In genomic region chr3L:17012017-17012719, dm6 we compare ENCODE assay signal across 1 fruit fly cellular context.
TF ChIP-seq lines count a peak whose summit lies in the region.

CG3764 (minus strand) TSS chr3L:17012565.

TF ChIP-seq in whole organism, embryonic, 481 proteins besides CTCF, POLR2A, EP300 and RAD21 (continued from another document):
- TF ChIP-seq CG3163 (GFP tag; optimal IDR thresholded peaks at IDR 0.05; lab: Kevin White, UChicago) (peak; percentile 98), schlank (tag; optimal IDR thresholded peaks at IDR 0.05; lab: Kevin White, UChicago) (peak; percentile 78), CG2120 (GFP tag; optimal IDR thresholded peaks at IDR 0.05; lab: Kevin White, UChicago) (peak; percentile 42), Spps (tag; optimal IDR thresholded peaks at IDR 0.05; lab: Kevin White, UChicago) (peak; percentile 44), CG7786 (GFP tag; optimal IDR thresholded peaks at IDR 0.05; lab: Kevin White, UChicago) (peak; percentile 44), pros (GFP tag; optimal IDR thresholded peaks at IDR 0.05; lab: Kevin White, UChicago) (peak; percentile 49), fd102C (GFP tag; optimal IDR thresholded peaks at IDR 0.05; lab: Kevin White, UChicago) (peak; percentile 86), CG5245 (GFP tag; optimal IDR thresholded peaks at IDR 0.05; lab: Kevin White, UChicago) (peak; percentile 30), E2f2 (GFP tag; IDR thresholded peaks at IDR 0.05; lab: Robert Waterston, UW) (peak; percentile 84), Fer3 (tag; optimal IDR thresholded peaks at IDR 0.05; lab: Kevin White, UChicago) (peak; percentile 69), gsb-n (tag; optimal IDR thresholded peaks at IDR 0.05; lab: Kevin White, UChicago) (peak; percentile 44), Nf-YC (tag; optimal IDR thresholded peaks at IDR 0.05; lab: Kevin White, UChicago) (peak; percentile 78), phol (tag; optimal IDR thresholded peaks at IDR 0.05; lab: Kevin White, UChicago) (peak; percentile 68), ato (GFP tag; IDR thresholded peaks at IDR 0.05; lab: Robert Waterston, UW; ENCODE audit: partially characterized antibody) (no peak), CG4707 (GFP tag; optimal IDR thresholded peaks at IDR 0.05; lab: Kevin White, UChicago) (peak; percentile 86), CG31365 (tag; optimal IDR thresholded peaks at IDR 0.05; lab: Kevin White, UChicago) (peak; percentile 76), vnd (GFP tag; IDR thresholded peaks at IDR 0.05; lab: Robert Waterston, UW; ENCODE audit: partially characterized antibody) (no peak), bowl (GFP tag; IDR thresholded peaks at IDR 0.05; lab: Robert Waterston, UW) (peak; percentile 6; the same call in 1 of the 2 replicates), Atf-2 (GFP tag; optimal IDR thresholded peaks at IDR 0.05; lab: Kevin White, UChicago) (peak; percentile 52), ac (GFP tag; optimal IDR thresholded peaks at IDR 0.05; lab: Kevin White, UChicago) (peak; percentile 69), CG4404 (GFP tag; IDR thresholded peaks at IDR 0.05; lab: Robert Waterston, UW) (peak; percentile 10; the same call in 1 of the 2 replicates), CG12769 (tag; optimal IDR thresholded peaks at IDR 0.05; lab: Kevin White, UChicago) (peak; percentile 84), D (optimal IDR thresholded peaks at IDR 0.05; lab: Kevin White, UChicago) (peak; percentile 11), D (GFP tag; optimal IDR thresholded peaks at IDR 0.05; lab: Kevin White, UChicago) (peak; percentile 73), Oli (tag; optimal IDR thresholded peaks at IDR 0.05; lab: Kevin White, UChicago) (peak; percentile 43), jing (GFP tag; optimal IDR thresholded peaks at IDR 0.05; lab: Kevin White, UChicago) (peak; percentile 52), esg (GFP tag; conservative IDR thresholded peaks at IDR 0.05; lab: Robert Waterston, UW) (no peak), Kr (GFP tag; optimal IDR thresholded peaks at IDR 0.05; lab: Kevin White, UChicago) (peak; percentile 36), CG10959 (GFP tag; IDR thresholded peaks at IDR 0.05; lab: Robert Waterston, UW) (peak; percentile 25; the same call in 1 of the 2 replicates), CG3281 (GFP tag; optimal IDR thresholded peaks at IDR 0.05; lab: Kevin White, UChicago) (peak; percentile 79), zfh2 (GFP tag; optimal IDR thresholded peaks at IDR 0.05; lab: Kevin White, UChicago) (peak; percentile 23), az2 (GFP tag; optimal IDR thresholded peaks at IDR 0.05; lab: Kevin White, UChicago) (peak; percentile 33), Myb (GFP tag; optimal IDR thresholded peaks at IDR 0.05; lab: Kevin White, UChicago) (peak; percentile 100), eyg (GFP tag; optimal IDR thresholded peaks at IDR 0.05; lab: Kevin White, UChicago) (peak; percentile 80), kah (GFP tag; optimal IDR thresholded peaks at IDR 0.05; lab: Kevin White, UChicago) (peak; percentile 79), jigr1 (GFP tag; IDR thresholded peaks at IDR 0.05; lab: Robert Waterston, UW) (no peak), unc-4 (GFP tag; IDR thresholded peaks at IDR 0.05; lab: Robert Waterston, UW; ENCODE audit: partially characterized antibody) (peak; percentile 35), eve (GFP tag; optimal IDR thresholded peaks at IDR 0.05; lab: Kevin White, UChicago) (no peak), Mad (GFP tag; optimal IDR thresholded peaks at IDR 0.05; lab: Kevin White, UChicago) (peak; percentile 74), HHEX (GFP tag; optimal IDR thresholded peaks at IDR 0.05; lab: Kevin White, UChicago) (peak; percentile 92), fd3F (GFP tag; optimal IDR thresholded peaks at IDR 0.05; lab: Kevin White, UChicago) (peak; percentile 56), CG12391 (tag; optimal IDR thresholded peaks at IDR 0.05; lab: Kevin White, UChicago) (peak; percentile 58), gcm (GFP tag; optimal IDR thresholded peaks at IDR 0.05; lab: Kevin White, UChicago) (peak; percentile 74), tap (tag; optimal IDR thresholded peaks at IDR 0.05; lab: Kevin White, UChicago) (peak; percentile 76), CG18011 (GFP tag; optimal IDR thresholded peaks at IDR 0.05; lab: Kevin White, UChicago) (peak; percentile 46), prd (optimal IDR thresholded peaks at IDR 0.05; lab: Kevin White, UChicago) (no peak), prd (GFP tag; IDR thresholded peaks at IDR 0.05; lab: Robert Waterston, UW) (0 out of 3 replicates have a peak, but pooled peaks have one; percentile 26), CG10321 (GFP tag; IDR thresholded peaks at IDR 0.05; lab: Robert Waterston, UW) (peak; percentile 50), pum (GFP tag; optimal IDR thresholded peaks at IDR 0.05; lab: Kevin White, UChicago) (peak; percentile 46), Hr3 (GFP tag; optimal IDR thresholded peaks at IDR 0.05; lab: Kevin White, UChicago) (no peak), pho (GFP tag; optimal IDR thresholded peaks at IDR 0.05; lab: Kevin White, UChicago) (peak; percentile 64), CG17328 (GFP tag; IDR thresholded peaks at IDR 0.05; lab: Robert Waterston, UW) (peak; percentile 76), CG6813 (GFP tag; optimal IDR thresholded peaks at IDR 0.05; lab: Kevin White, UChicago) (peak; percentile 85), CG6854 (GFP tag; optimal IDR thresholded peaks at IDR 0.05; lab: Kevin White, UChicago) (peak; percentile 81), H15 (GFP tag; IDR thresholded peaks at IDR 0.05; lab: Robert Waterston, UW) (peak; percentile 61; the same call in 1 of the 3 replicates), gsb (GFP tag; IDR thresholded peaks at IDR 0.05; lab: Robert Waterston, UW) (peak; percentile 63; the same call in 1 of the 2 replicates), CG9817 (tag; optimal IDR thresholded peaks at IDR 0.05; lab: Kevin White, UChicago) (peak; percentile 55), ssp (GFP tag; IDR thresholded peaks at IDR 0.05; lab: Robert Waterston, UW) (no peak), Blimp-1 (GFP tag; optimal IDR thresholded peaks at IDR 0.05; lab: Kevin White, UChicago) (peak; percentile 56), Side (GFP tag; optimal IDR thresholded peaks at IDR 0.05; lab: Kevin White, UChicago) (peak; percentile 77), kay (GFP tag; optimal IDR thresholded peaks at IDR 0.05; lab: Kevin White, UChicago) (no peak), bab2 (GFP tag; optimal IDR thresholded peaks at IDR 0.05; lab: Kevin White, UChicago) (peak; percentile 66), CG1603 (tag; optimal IDR thresholded peaks at IDR 0.05; lab: Kevin White, UChicago) (peak; percentile 92), Rx (GFP tag; IDR thresholded peaks at IDR 0.05; lab: Robert Waterston, UW) (peak; percentile 65), sima (GFP tag; optimal IDR thresholded peaks at IDR 0.05; lab: Kevin White, UChicago) (peak; percentile 0), CG42726 (GFP tag; IDR thresholded peaks at IDR 0.05; lab: Robert Waterston, UW; ENCODE audit: partially characterized antibody) (0 out of 2 replicates have a peak, but pooled peaks have one; percentile 11), kni (GFP tag; optimal IDR thresholded peaks at IDR 0.05; lab: Kevin White, UChicago) (peak; percentile 96), CG11456 (GFP tag; IDR thresholded peaks at IDR 0.05; lab: Robert Waterston, UW) (peak; percentile 75; the same call in 2 of the 3 replicates), Asciz (GFP tag; optimal IDR thresholded peaks at IDR 0.05; lab: Kevin White, UChicago) (peak; percentile 91), lilli (GFP tag; optimal IDR thresholded peaks at IDR 0.05; lab: Kevin White, UChicago) (peak; percentile 42), dati (GFP tag; IDR thresholded peaks at IDR 0.05; lab: Robert Waterston, UW) (no peak), CG1024 (GFP tag; IDR thresholded peaks at IDR 0.05; lab: Robert Waterston, UW) (peak; percentile 68; the same call in 1 of the 2 replicates), dysf (GFP tag; IDR thresholded peaks at IDR 0.05; lab: Robert Waterston, UW) (peak; percentile 61; the same call in 2 of the 3 replicates), Sry-δ (GFP tag; optimal IDR thresholded peaks at IDR 0.05; lab: Kevin White, UChicago) (peak; percentile 64), Dll (GFP tag; IDR thresholded peaks at IDR 0.05; lab: Robert Waterston, UW; ENCODE audit: partially characterized antibody) (peak; percentile 50; the same call in 2 of the 4 replicates), cwo (GFP tag; optimal IDR thresholded peaks at IDR 0.05; lab: Kevin White, UChicago) (peak; percentile 30), psq (GFP tag; optimal IDR thresholded peaks at IDR 0.05; lab: Kevin White, UChicago) (no peak), HLH3B (GFP tag; IDR thresholded peaks at IDR 0.05; lab: Robert Waterston, UW) (peak; percentile 58; the same call in 1 of the 2 replicates), CG1233 (GFP tag; optimal IDR thresholded peaks at IDR 0.05; lab: Kevin White, UChicago) (peak; percentile 89), CG31224 (GFP tag; IDR thresholded peaks at IDR 0.05; lab: Robert Waterston, UW) (peak; percentile 29; the same call in 1 of the 2 replicates), NfI (GFP tag; optimal IDR thresholded peaks at IDR 0.05; lab: Kevin White, UChicago) (peak; percentile 85), CG14014 (GFP tag; IDR thresholded peaks at IDR 0.05; lab: Robert Waterston, UW) (peak; percentile 71; the same call in 1 of the 2 replicates), CG2712 (tag; optimal IDR thresholded peaks at IDR 0.05; lab: Kevin White, UChicago) (peak; percentile 70), hth (optimal IDR thresholded peaks at IDR 0.05; lab: Kevin White, UChicago) (no peak), CG4424 (GFP tag; optimal IDR thresholded peaks at IDR 0.05; lab: Kevin White, UChicago) (peak; percentile 47), nerfin-2 (GFP tag; IDR thresholded peaks at IDR 0.05; lab: Robert Waterston, UW; ENCODE audit: partially characterized antibody) (no peak; the same call in 1 of the 2 replicates), CG1602 (GFP tag; optimal IDR thresholded peaks at IDR 0.05; lab: Kevin White, UChicago) (peak; percentile 30), Neu2 (GFP tag; optimal IDR thresholded peaks at IDR 0.05; lab: Kevin White, UChicago; ENCODE audit: borderline replicate concordance) (no peak), D19B (GFP tag; optimal IDR thresholded peaks at IDR 0.05; lab: Kevin White, UChicago) (peak; percentile 43), CG9932 (GFP tag; IDR thresholded peaks at IDR 0.05; lab: Robert Waterston, UW) (peak; percentile 33; the same call in 1 of the 2 replicates), Max (GFP tag; optimal IDR thresholded peaks at IDR 0.05; lab: Kevin White, UChicago) (peak; percentile 72), CG15479 (GFP tag; optimal IDR thresholded peaks at IDR 0.05; lab: Kevin White, UChicago) (no peak), Adf1 (GFP tag; IDR thresholded peaks at IDR 0.05; lab: Robert Waterston, UW) (peak; percentile 48), CG8765 (GFP tag; IDR thresholded peaks at IDR 0.05; lab: Robert Waterston, UW) (no peak), Usf (GFP tag; optimal IDR thresholded peaks at IDR 0.05; lab: Kevin White, UChicago) (peak; percentile 34), NC2α (GFP tag; optimal IDR thresholded peaks at IDR 0.05; lab: Kevin White, UChicago) (peak; percentile 53), CG10543 (GFP tag; optimal IDR thresholded peaks at IDR 0.05; lab: Kevin White, UChicago) (peak; percentile 95), Sry-β (GFP tag; optimal IDR thresholded peaks at IDR 0.05; lab: Kevin White, UChicago) (peak; percentile 64), CG6254 (GFP tag; optimal IDR thresholded peaks at IDR 0.05; lab: Kevin White, UChicago) (peak; percentile 77), CG5953 (GFP tag; IDR thresholded peaks at IDR 0.05; lab: Robert Waterston, UW) (peak; percentile 39; the same call in 1 of the 2 replicates), CG1832 (GFP tag; optimal IDR thresholded peaks at IDR 0.05; lab: Kevin White, UChicago) (no peak), unpg (GFP tag; optimal IDR thresholded peaks at IDR 0.05; lab: Kevin White, UChicago) (peak; percentile 63), sob (GFP tag; IDR thresholded peaks at IDR 0.05; lab: Robert Waterston, UW) (peak; percentile 79), tna (GFP tag; IDR thresholded peaks at IDR 0.05; lab: Robert Waterston, UW; ENCODE audit: partially characterized antibody) (no peak; the same call in 1 of the 2 replicates), ham (GFP tag; IDR thresholded peaks at IDR 0.05; lab: Robert Waterston, UW) (no peak), hbn (GFP tag; IDR thresholded peaks at IDR 0.05; lab: Robert Waterston, UW; ENCODE audit: partially characterized antibody) (no peak), CG1529 (GFP tag; optimal IDR thresholded peaks at IDR 0.05; lab: Kevin White, UChicago) (peak; percentile 77), Ptx1 (GFP tag; IDR thresholded peaks at IDR 0.05; lab: Robert Waterston, UW) (peak; percentile 52; the same call in 1 of the 2 replicates), Poxn (GFP tag; IDR thresholded peaks at IDR 0.05; lab: Robert Waterston, UW) (no peak), CG14667 (GFP tag; IDR thresholded peaks at IDR 0.05; lab: Robert Waterston, UW) (no peak), lola (GFP tag; optimal IDR thresholded peaks at IDR 0.05; lab: Kevin White, UChicago) (peak in 1 of 3 experiments; percentile 54), Lhr (GFP tag; optimal IDR thresholded peaks at IDR 0.05; lab: Kevin White, UChicago) (peak; percentile 91), CG14441 (GFP tag; IDR thresholded peaks at IDR 0.05; lab: Robert Waterston, UW) (peak; percentile 66), Xbp1 (GFP tag; optimal IDR thresholded peaks at IDR 0.05; lab: Kevin White, UChicago) (peak; percentile 56), CG16813 (GFP tag; IDR thresholded peaks at IDR 0.05; lab: Robert Waterston, UW; ENCODE audit: partially characterized antibody) (0 out of 3 replicates have a peak, but pooled peaks have one; percentile 28), pzg (GFP tag; optimal IDR thresholded peaks at IDR 0.05; lab: Kevin White, UChicago) (peak; percentile 97), Meics (GFP tag; optimal IDR thresholded peaks at IDR 0.05; lab: Kevin White, UChicago) (peak; percentile 77), CG10209 (GFP tag; optimal IDR thresholded peaks at IDR 0.05; lab: Kevin White, UChicago) (peak; percentile 86), CG6683 (GFP tag; optimal IDR thresholded peaks at IDR 0.05; lab: Kevin White, UChicago) (peak; percentile 68), CG31441 (GFP tag; IDR thresholded peaks at IDR 0.05; lab: Robert Waterston, UW) (peak; percentile 63), trem (tag; optimal IDR thresholded peaks at IDR 0.05; lab: Kevin White, UChicago) (peak; percentile 85)
